Fruit fly (Drosophila melanogaster) whole organism, embryonic: ENCODE data around the gene Irbp18.

ENCODE experiments used
- Aef1 ChIP-seq: fragments of 200-800 bp; sonication (Bioruptor generic); IDR thresholded peaks from 3 replicates; pipeline ENCODE4 v1.3.6; 2022; ENCODE audit warnings: missing biosample characterization, missing genetic modification characterization
- Atf3 ChIP-seq: fragments of 200-800 bp; sonication (Bioruptor generic); optimal IDR thresholded peaks from 3 replicates; lab custom pipeline; 2016; ENCODE audit warnings: missing biosample characterization, missing genetic modification characterization
- Atf6 ChIP-seq: fragments of 200-800 bp; sonication (Bioruptor generic); IDR thresholded peaks from 2 replicates; pipeline ENCODE4 v1.3.6; 2022; ENCODE audit warnings: missing biosample characterization, missing genetic modification characterization
- Bdp1 ChIP-seq: fragments of 200-800 bp; sonication (Bioruptor generic); optimal IDR thresholded peaks from 3 replicates; lab custom pipeline; 2016; ENCODE audit warnings: missing biosample characterization, missing genetic modification characterization
- BtbVII ChIP-seq: fragments of 200-800 bp; sonication (Bioruptor generic); optimal IDR thresholded peaks from 3 replicates; lab custom pipeline; 2017; ENCODE audit warnings: missing biosample characterization, mild to moderate bottlenecking, missing genetic modification characterization
- CG12744 ChIP-seq: fragments of 200-800 bp; sonication (Bioruptor generic); optimal IDR thresholded peaks from 2 replicates; lab custom pipeline; 2016; ENCODE audit warnings: missing biosample characterization, missing genetic modification characterization
- CG13894 ChIP-seq: fragments of 200-800 bp; sonication (Bioruptor generic); optimal IDR thresholded peaks from 3 replicates; lab custom pipeline; 2018; ENCODE audit warnings: missing biosample characterization, mild to moderate bottlenecking, missing genetic modification characterization, moderate library complexity
- CG14860 ChIP-seq: fragments of 200-800 bp; sonication (Bioruptor generic); IDR thresholded peaks from 3 replicates; pipeline ENCODE4 v1.3.6; 2022; ENCODE audit warnings: missing biosample characterization, missing genetic modification characterization; ENCODE audit not compliant: partially characterized antibody
- CG15269 ChIP-seq: fragments of 200-800 bp; sonication (Bioruptor generic); optimal IDR thresholded peaks from 2 replicates; lab custom pipeline; 2018; ENCODE audit warnings: missing biosample characterization, mild to moderate bottlenecking, missing genetic modification characterization, moderate library complexity
- CG17361 ChIP-seq: fragments of 200-800 bp; sonication (Bioruptor generic); IDR thresholded peaks from 3 replicates; pipeline ENCODE4 v1.3.6; 2022; ENCODE audit warnings: missing biosample characterization, missing genetic modification characterization
- CG17612 ChIP-seq: fragments of 200-800 bp; sonication (Bioruptor generic); IDR thresholded peaks from 2 replicates; pipeline ENCODE4 v1.3.6; 2022; ENCODE audit warnings: missing biosample characterization, missing genetic modification characterization
- CG18764 ChIP-seq: fragments of 200-800 bp; sonication (Bioruptor generic); optimal IDR thresholded peaks from 3 replicates; lab custom pipeline; 2016; ENCODE audit warnings: missing biosample characterization, missing genetic modification characterization
- CG2120 ChIP-seq: fragments of 200-800 bp; sonication (Bioruptor generic); optimal IDR thresholded peaks from 3 replicates; lab custom pipeline; 2016; ENCODE audit warnings: missing biosample characterization, missing genetic modification characterization
- CG30403 ChIP-seq: fragments of 200-800 bp; sonication (Bioruptor generic); optimal IDR thresholded peaks from 3 replicates; lab custom pipeline; 2016; ENCODE audit warnings: missing biosample characterization, missing genetic modification characterization
- CG3065 ChIP-seq: fragments of 200-800 bp; sonication (Bioruptor generic); optimal IDR thresholded peaks from 2 replicates; lab custom pipeline; 2016; ENCODE audit warnings: missing biosample characterization, missing genetic modification characterization
- CG3163 ChIP-seq: fragments of 200-800 bp; sonication (Bioruptor generic); optimal IDR thresholded peaks from 3 replicates; lab custom pipeline; 2016; ENCODE audit warnings: missing biosample characterization, missing genetic modification characterization
- CG6683 ChIP-seq: fragments of 200-800 bp; sonication (Bioruptor generic); optimal IDR thresholded peaks from 2 replicates; lab custom pipeline; 2017; ENCODE audit warnings: missing biosample characterization, mild to moderate bottlenecking, missing genetic modification characterization, missing genetic modification reagents
- CG6689 ChIP-seq: fragments of 200-800 bp; sonication (Bioruptor generic); IDR thresholded peaks from 2 replicates; pipeline ENCODE4 v1.3.6; 2022; ENCODE audit warnings: missing biosample characterization, missing genetic modification characterization
- CG6791 ChIP-seq: fragments of 200-800 bp; sonication (Bioruptor generic); IDR thresholded peaks from 3 replicates; pipeline ENCODE4 v1.3.6; 2022; ENCODE audit warnings: missing biosample characterization, missing genetic modification characterization; ENCODE audit not compliant: partially characterized antibody
- CG9797 ChIP-seq: fragments of 200-800 bp; sonication (Bioruptor generic); optimal IDR thresholded peaks from 3 replicates; lab custom pipeline; 2018; ENCODE audit warnings: missing biosample characterization, mild to moderate bottlenecking, missing genetic modification characterization
- E2f1 ChIP-seq: fragments of 200-800 bp; sonication (Bioruptor generic); IDR thresholded peaks from 2 replicates; pipeline ENCODE4 v1.3.6; 2022; ENCODE audit warnings: missing biosample characterization, missing genetic modification characterization
- Elba2 ChIP-seq: fragments of 200-800 bp; sonication (Bioruptor generic); optimal IDR thresholded peaks from 3 replicates; lab custom pipeline; 2016; ENCODE audit warnings: missing biosample characterization, missing genetic modification characterization
- Ets65A ChIP-seq: fragments of 200-800 bp; sonication (Bioruptor generic); peaks from one replicate; lab custom pipeline; 2016; ENCODE audit warnings: missing biosample characterization, missing genetic modification characterization
- Gug ChIP-seq: fragments of 200-800 bp; sonication (Bioruptor generic); IDR thresholded peaks from 4 replicates; pipeline ENCODE4 v1.3.6; 2022; ENCODE audit warnings: missing biosample characterization, missing genetic modification characterization
- Hmx ChIP-seq: fragments of 200-800 bp; sonication (Bioruptor generic); optimal IDR thresholded peaks from 2 replicates; lab custom pipeline; 2016; ENCODE audit warnings: missing biosample characterization, missing genetic modification characterization
- Hr78 ChIP-seq, 2 experiments: fragments of 200-800 bp in 1 of 2; fragments of >200 bp in 1 of 2; sonication (Bioruptor generic) in 1 of 2; optimal IDR thresholded peaks; 2 replicates each; lab custom pipeline; 2017 to 2019; ENCODE audit warnings: missing biosample characterization in 2 of 2, missing genetic modification characterization in 2 of 2, mild to moderate bottlenecking in 1 of 2, moderate library complexity in 1 of 2
- Mad ChIP-seq: fragments of 200-800 bp; sonication (Bioruptor generic); optimal IDR thresholded peaks from 2 replicates; lab custom pipeline; 2016; ENCODE audit warnings: missing biosample characterization, missing genetic modification characterization
- Oaz ChIP-seq: fragments of 200-800 bp; sonication (Bioruptor generic); IDR thresholded peaks from 2 replicates; pipeline ENCODE4 v1.3.6; 2022; ENCODE audit warnings: missing biosample characterization, missing genetic modification characterization
- Pdp1 ChIP-seq, 2 experiments: fragments of 200-800 bp; sonication (Bioruptor generic); optimal IDR thresholded peaks; 3 replicates each; lab custom pipeline; 2016; ENCODE audit warnings: missing biosample characterization in 2 of 2, missing genetic modification characterization in 2 of 2, mild to moderate bottlenecking in 1 of 2, moderate library complexity in 1 of 2
- ac ChIP-seq: fragments of 200-800 bp; sonication (Bioruptor generic); optimal IDR thresholded peaks from 3 replicates; lab custom pipeline; 2017; ENCODE audit warnings: missing biosample characterization, mild to moderate bottlenecking, missing genetic modification characterization
- cg ChIP-seq: fragments of 200-800 bp; sonication (Bioruptor generic); optimal IDR thresholded peaks from 3 replicates; lab custom pipeline; 2019; ENCODE audit warnings: missing biosample characterization, mild to moderate bottlenecking, missing genetic modification characterization, moderate library complexity
- crc ChIP-seq: fragments of 200-800 bp; sonication (Bioruptor generic); optimal IDR thresholded peaks from 2 replicates; lab custom pipeline; 2016; ENCODE audit warnings: missing biosample characterization, missing genetic modification characterization
- cwo ChIP-seq: fragments of 200-800 bp; sonication (Bioruptor generic); optimal IDR thresholded peaks from 3 replicates; lab custom pipeline; 2017; ENCODE audit warnings: missing biosample characterization, missing genetic modification characterization, mild to moderate bottlenecking, moderate library complexity, missing genetic modification reagents
- dysf ChIP-seq: fragments of 200-800 bp; sonication (Bioruptor generic); IDR thresholded peaks from 3 replicates; pipeline ENCODE4 v1.3.6; 2022; ENCODE audit warnings: missing biosample characterization, missing genetic modification characterization
- en ChIP-seq: fragments of 200-800 bp; sonication (Bioruptor generic); optimal IDR thresholded peaks from 2 replicates; lab custom pipeline; 2016; ENCODE audit warnings: missing biosample characterization, missing genetic modification characterization
- esg ChIP-seq: fragments of 200-800 bp; sonication (Bioruptor generic); conservative IDR thresholded peaks from 2 replicates; pipeline ENCODE4 v1.3.6; 2022; ENCODE audit warnings: missing biosample characterization, missing genetic modification characterization
- ftz-f1 ChIP-seq: fragments of 200-800 bp; sonication (Bioruptor generic); optimal IDR thresholded peaks from 2 replicates; lab custom pipeline; 2016; ENCODE audit warnings: missing biosample characterization, missing genetic modification characterization
- gcm ChIP-seq: fragments of 200-800 bp; sonication (Bioruptor generic); optimal IDR thresholded peaks from 2 replicates; lab custom pipeline; 2019; ENCODE audit warnings: missing biosample characterization, mild to moderate bottlenecking, missing genetic modification characterization, moderate library complexity
- gem ChIP-seq: fragments of 200-800 bp; sonication (Bioruptor generic); optimal IDR thresholded peaks from 2 replicates; lab custom pipeline; 2019; ENCODE audit warnings: missing biosample characterization, mild to moderate bottlenecking, missing genetic modification characterization, moderate library complexity
- gro ChIP-seq: fragments of 200-800 bp; sonication (Bioruptor generic); optimal IDR thresholded peaks from 2 replicates; lab custom pipeline; 2016; ENCODE audit warnings: missing biosample characterization, missing genetic modification characterization
- jing ChIP-seq: fragments of 200-800 bp; sonication (Bioruptor generic); optimal IDR thresholded peaks from 2 replicates; lab custom pipeline; 2018; ENCODE audit warnings: missing biosample characterization, mild to moderate bottlenecking, missing genetic modification characterization
- lilli ChIP-seq: fragments of 200-800 bp; sonication (Bioruptor generic); optimal IDR thresholded peaks from 3 replicates; lab custom pipeline; 2016; ENCODE audit warnings: missing biosample characterization, missing genetic modification characterization
- pum ChIP-seq: fragments of 200-800 bp; sonication (Bioruptor generic); optimal IDR thresholded peaks from 2 replicates; lab custom pipeline; 2016; ENCODE audit warnings: missing biosample characterization, missing genetic modification characterization
- ro ChIP-seq: fragments of 200-800 bp; sonication (Bioruptor generic); IDR thresholded peaks from 2 replicates; pipeline ENCODE4 v1.3.6; 2022; ENCODE audit warnings: missing biosample characterization, missing genetic modification characterization
- salm ChIP-seq: fragments of 200-800 bp; sonication (Bioruptor generic); optimal IDR thresholded peaks from 2 replicates; lab custom pipeline; 2018; ENCODE audit warnings: missing biosample characterization, mild to moderate bottlenecking, missing genetic modification characterization
- slou ChIP-seq: fragments of 200-800 bp; sonication (Bioruptor generic); optimal IDR thresholded peaks from 3 replicates; lab custom pipeline; 2016; ENCODE audit warnings: missing biosample characterization, missing genetic modification characterization
- so ChIP-seq: fragments of 200-800 bp; sonication (Bioruptor generic); IDR thresholded peaks from 3 replicates; pipeline ENCODE4 v1.3.6; 2022; ENCODE audit warnings: missing biosample characterization, missing genetic modification characterization
- usp ChIP-seq: fragments of >200 bp; optimal IDR thresholded peaks from 2 replicates; lab custom pipeline; 2017; ENCODE audit warnings: missing biosample characterization, missing genetic modification characterization
- vnd ChIP-seq: fragments of 200-800 bp; sonication (Bioruptor generic); IDR thresholded peaks from 3 replicates; pipeline ENCODE4 v1.3.6; 2022; ENCODE audit warnings: missing biosample characterization, missing genetic modification characterization; ENCODE audit not compliant: partially characterized antibody
- wek ChIP-seq: fragments of 200-800 bp; sonication (Bioruptor generic); optimal IDR thresholded peaks from 3 replicates; lab custom pipeline; 2018; ENCODE audit warnings: missing biosample characterization, mild to moderate bottlenecking, missing genetic modification characterization, moderate library complexity

Gene Irbp18

dm6 chr3L:11084557-11085231 lies 13.3 kb downstream of the Irbp18 start:
- TF ChIP-seq Aef1 (GFP tag; lab: Robert Waterston, UW) (peak; percentile 94), CG13894 (tag; lab: Kevin White, UChicago) (no peak), Pdp1 (GFP tag; optimal IDR thresholded peaks at IDR 0.05; lab: Kevin White, UChicago) (peak; percentile 95 to 97), CG6689 (GFP tag; lab: Robert Waterston, UW) (peak; percentile 96), gcm (GFP tag; lab: Kevin White, UChicago) (peak; percentile 97), Mad (GFP tag; lab: Kevin White, UChicago) (peak; percentile 86), CG2120 (GFP tag; lab: Kevin White, UChicago) (peak; percentile 89), slou (GFP tag; lab: Kevin White, UChicago) (peak; percentile 87), CG14860 (no peak), Gug (GFP tag; lab: Robert Waterston, UW) (peak; percentile 87), Oaz (GFP tag; lab: Robert Waterston, UW) (peak; percentile 87), CG30403 (peak; percentile 96), CG9797 (GFP tag; lab: Kevin White, UChicago) (peak; percentile 46), salm (tag; lab: Kevin White, UChicago) (peak; percentile 96), CG17361 (GFP tag; lab: Robert Waterston, UW) (peak; percentile 97), CG6791 (GFP tag; lab: Robert Waterston, UW) (no peak), cwo (GFP tag; lab: Kevin White, UChicago) (peak; percentile 91), CG17612 (GFP tag; lab: Robert Waterston, UW) (peak; percentile 82), dysf (peak; percentile 97), Atf6 (GFP tag; lab: Robert Waterston, UW) (peak; percentile 93), cg (GFP tag; lab: Kevin White, UChicago) (peak; percentile 23), esg (GFP tag; lab: Robert Waterston, UW) (peak; percentile 93), CG15269 (tag; lab: Kevin White, UChicago) (peak; percentile 97), so (peak; percentile 97), BtbVII (GFP tag; lab: Kevin White, UChicago) (peak; percentile 81), Bdp1 (GFP tag; lab: Kevin White, UChicago) (peak; percentile 90), Ets65A (GFP tag; lab: Kevin White, UChicago) (peak; percentile 98), pum (GFP tag; lab: Kevin White, UChicago) (peak; percentile 96), ftz-f1 (GFP tag; lab: Kevin White, UChicago) (no peak), ac (peak; percentile 90), ro (GFP tag; lab: Robert Waterston, UW) (peak; percentile 86), wek (GFP tag; lab: Kevin White, UChicago) (peak; percentile 78), CG18764 (GFP tag; lab: Kevin White, UChicago) (peak; percentile 96), usp (GFP tag; lab: Kevin White, UChicago) (no peak), vnd (no peak), gro (GFP tag; lab: Kevin White, UChicago) (peak; percentile 82), crc (GFP tag; lab: Kevin White, UChicago) (peak; percentile 95), CG6683 (GFP tag; lab: Kevin White, UChicago) (peak; percentile 89), CG12744 (GFP tag; lab: Kevin White, UChicago) (peak; percentile 96), CG3163 (GFP tag; lab: Kevin White, UChicago) (peak; percentile 85), lilli (GFP tag; lab: Kevin White, UChicago) (peak; percentile 95), Hmx (peak; percentile 89), E2f1 (peak; percentile 93), CG3065 (GFP tag; lab: Kevin White, UChicago) (peak; percentile 91), Atf3 (GFP tag; lab: Kevin White, UChicago) (peak; percentile 97), gem (tag; lab: Kevin White, UChicago) (peak; percentile 98), Hr78 (GFP tag; optimal IDR thresholded peaks at IDR 0.05; lab: Kevin White, UChicago) (peak in 1 of 2 experiments; percentile 91), jing (GFP tag; lab: Kevin White, UChicago) (peak; percentile 93), en (peak; percentile 94), Elba2 (peak; percentile 82)
